Worm (Caenorhabditis elegans) whole organism, L1 larva: ENCODE data around the gene dec-7.
A peak's percentile ranks its signal among the peaks of the same experiment; 100 is the strongest.

ENCODE experiments used
- C16A3.4 ChIP-seq: fragments of 150-350 bp; optimal IDR thresholded peaks from 2 replicates; lab custom pipeline; 2014; ENCODE audit warnings: missing biosample characterization, missing genetic modification characterization
- C34B4.2 ChIP-seq: sonication (generic microtip); optimal IDR thresholded peaks from 2 replicates; lab custom pipeline; 2017; ENCODE audit warnings: mild to moderate bottlenecking, missing genetic modification characterization, missing compliant biosample characterization
- F16B12.6 ChIP-seq: fragments of 150-350 bp; optimal IDR thresholded peaks from 2 replicates; lab custom pipeline; 2014; ENCODE audit warnings: missing biosample characterization, missing genetic modification characterization
- blmp-1 ChIP-seq: fragments of 150-350 bp; optimal IDR thresholded peaks from 2 replicates; lab custom pipeline; 2014; ENCODE audit warnings: missing biosample characterization, missing genetic modification characterization
- ceh-82 ChIP-seq, 3 experiments: fragments of 150-350 bp in 1 of 3; sonication (generic microtip) in 2 of 3; optimal IDR thresholded peaks; 2 replicates each; lab custom pipeline; 2014 to 2017; ENCODE audit warnings: missing biosample characterization in 3 of 3, missing genetic modification characterization in 3 of 3
- ceh-90 ChIP-seq: sonication (generic microtip); optimal IDR thresholded peaks from 2 replicates; lab custom pipeline; 2016; ENCODE audit warnings: missing genetic modification characterization, missing compliant biosample characterization
- ces-1 ChIP-seq: fragments of 150-350 bp; optimal IDR thresholded peaks from 2 replicates; lab custom pipeline; 2014; ENCODE audit warnings: missing biosample characterization, missing genetic modification reagents, missing genetic modification characterization
- dpl-1 ChIP-seq, 3 experiments: fragments of 150-350 bp in 2 of 3; sonication (generic microtip) in 1 of 3; optimal IDR thresholded peaks; 2 replicates each; lab custom pipeline; 2014 to 2017; ENCODE audit warnings: missing biosample characterization in 3 of 3, missing genetic modification characterization in 3 of 3, missing genetic modification reagents in 3 of 3
- dsc-1 ChIP-seq: sonication (generic microtip); optimal IDR thresholded peaks from 2 replicates; lab custom pipeline; 2016; ENCODE audit warnings: mild to moderate bottlenecking, missing genetic modification characterization, missing compliant biosample characterization
- efl-1 ChIP-seq, 4 experiments: fragments of 150-350 bp; optimal IDR thresholded peaks in 3 of 4; peaks in 1 of 4; 1 replicate in 1 of 4; 2 replicates in 3 of 4; lab custom pipeline; 2014; ENCODE audit warnings: missing biosample characterization in 2 of 4, missing genetic modification characterization in 2 of 4, missing genetic modification reagents in 2 of 4
- elt-2 ChIP-seq: sonication (generic microtip); optimal IDR thresholded peaks from 2 replicates; lab custom pipeline; 2016; ENCODE audit warnings: missing genetic modification characterization, mild to moderate bottlenecking, inconsistent platforms, missing compliant biosample characterization, missing genetic modification reagents
- elt-3 ChIP-seq, 6 experiments: fragments of 150-350 bp in 1 of 6; sonication (generic microtip); optimal IDR thresholded peaks; 2 replicates each; lab custom pipeline; 2017 to 2018; ENCODE audit warnings: missing biosample characterization in 6 of 6, missing genetic modification characterization in 6 of 6, inconsistent platforms in 1 of 6
- fkh-10 ChIP-seq: sonication (generic microtip); optimal IDR thresholded peaks from 2 replicates; lab custom pipeline; 2017; ENCODE audit warnings: missing biosample characterization, missing genetic modification reagents, missing genetic modification characterization
- fkh-4 ChIP-seq: sonication (generic microtip); optimal IDR thresholded peaks from 2 replicates; lab custom pipeline; 2016; ENCODE audit warnings: missing compliant biosample characterization, missing genetic modification characterization, borderline replicate concordance
- fos-1 ChIP-seq: fragments of 150-350 bp; optimal IDR thresholded peaks from 2 replicates; lab custom pipeline; 2014; ENCODE audit warnings: missing biosample characterization, missing genetic modification characterization
- grh-1 ChIP-seq: fragments of 200-800 bp; sonication (Bioruptor generic); IDR thresholded peaks from 2 replicates; pipeline ENCODE4 v1.3.6; 2022; ENCODE audit warnings: missing genetic modification reagents, missing genetic modification characterization, missing compliant biosample characterization
- hlh-17 ChIP-seq: fragments of 200-800 bp; sonication (Bioruptor generic); optimal IDR thresholded peaks from 2 replicates; lab custom pipeline; 2018; ENCODE audit warnings: missing genetic modification characterization, mild to moderate bottlenecking, missing compliant biosample characterization, moderate library complexity, borderline replicate concordance
- hpl-2 ChIP-seq: fragments of 150-350 bp; optimal IDR thresholded peaks from 2 replicates; lab custom pipeline; 2014; ENCODE audit warnings: missing biosample characterization, missing genetic modification reagents, missing genetic modification characterization
- isw-1 ChIP-seq: fragments of 200-800 bp; sonication (Bioruptor generic); IDR thresholded peaks from 2 replicates; pipeline ENCODE4 v1.3.6; 2022; ENCODE audit warnings: missing genetic modification characterization, missing compliant biosample characterization
- lin-14 ChIP-seq: fragments of 200-800 bp; sonication (Bioruptor generic); optimal IDR thresholded peaks from 2 replicates; lab custom pipeline; 2018; ENCODE audit warnings: mild to moderate bottlenecking, missing genetic modification characterization, moderate library complexity, missing compliant biosample characterization
- lin-35 ChIP-seq, 2 experiments: fragments of 150-350 bp; optimal IDR thresholded peaks; 2 replicates each; lab custom pipeline; 2014; ENCODE audit warnings: missing biosample characterization in 2 of 2, missing genetic modification characterization in 2 of 2, missing genetic modification reagents in 2 of 2
- mab-9 ChIP-seq: fragments of 200-800 bp; sonication (Bioruptor generic); IDR thresholded peaks from 2 replicates; pipeline ENCODE4 v1.3.6; 2022; ENCODE audit warnings: missing genetic modification reagents, missing genetic modification characterization, missing compliant biosample characterization
- mep-1 ChIP-seq: fragments of 150-350 bp; optimal IDR thresholded peaks from 2 replicates; lab custom pipeline; 2014; ENCODE audit warnings: missing biosample characterization, missing genetic modification characterization
- nhr-11 ChIP-seq: fragments of 150-350 bp; optimal IDR thresholded peaks from 2 replicates; lab custom pipeline; 2014; ENCODE audit warnings: missing biosample characterization, missing genetic modification characterization
- nhr-12 ChIP-seq: sonication (generic microtip); optimal IDR thresholded peaks from 2 replicates; lab custom pipeline; 2017; ENCODE audit warnings: missing biosample characterization, missing genetic modification characterization
- nhr-77 ChIP-seq: fragments of 150-350 bp; optimal IDR thresholded peaks from 2 replicates; lab custom pipeline; 2014; ENCODE audit warnings: missing biosample characterization, missing genetic modification characterization
- nhr-85 ChIP-seq: sonication (generic microtip); peaks from one replicate; lab custom pipeline; 2016; ENCODE audit warnings: missing genetic modification characterization, inconsistent platforms, missing compliant biosample characterization
- nhr-90 ChIP-seq: sonication (generic microtip); optimal IDR thresholded peaks from 2 replicates; lab custom pipeline; 2016; ENCODE audit warnings: mild to moderate bottlenecking, missing genetic modification characterization, missing compliant biosample characterization; ENCODE audit not compliant: poor library complexity
- pag-3 ChIP-seq: sonication (generic microtip); optimal IDR thresholded peaks from 2 replicates; lab custom pipeline; 2017; ENCODE audit warnings: missing genetic modification characterization, mild to moderate bottlenecking, missing compliant biosample characterization, antibody characterized with exemption, borderline replicate concordance; ENCODE audit not compliant: insufficient read depth
- pax-3 ChIP-seq: fragments of 200-800 bp; sonication (Bioruptor generic); optimal IDR thresholded peaks from 2 replicates; lab custom pipeline; 2018; ENCODE audit warnings: mild to moderate bottlenecking, missing genetic modification characterization, moderate library complexity, missing compliant biosample characterization
- pqm-1 ChIP-seq: sonication (generic microtip); optimal IDR thresholded peaks from 3 replicates; lab custom pipeline; 2017; ENCODE audit warnings: missing biosample characterization, missing genetic modification characterization
- rnt-1 ChIP-seq: sonication (generic microtip); optimal IDR thresholded peaks from 2 replicates; lab custom pipeline; 2016; ENCODE audit warnings: mild to moderate bottlenecking, missing genetic modification characterization, moderate library complexity, missing compliant biosample characterization
- skn-1 ChIP-seq: fragments of 150-350 bp; optimal IDR thresholded peaks from 2 replicates; lab custom pipeline; 2014; ENCODE audit warnings: missing biosample characterization, missing genetic modification characterization
- sup-37 ChIP-seq: fragments of 200-800 bp; sonication (Bioruptor generic); optimal IDR thresholded peaks from 2 replicates; lab custom pipeline; 2018; ENCODE audit warnings: mild to moderate bottlenecking, missing genetic modification characterization, missing compliant biosample characterization
- swsn-7 ChIP-seq: sonication (generic microtip); optimal IDR thresholded peaks from 2 replicates; lab custom pipeline; 2016; ENCODE audit warnings: missing genetic modification characterization, missing compliant biosample characterization
- unc-86 ChIP-seq: sonication (generic microtip); optimal IDR thresholded peaks from 2 replicates; lab custom pipeline; 2016; ENCODE audit warnings: missing genetic modification characterization, missing compliant biosample characterization
- vab-15 ChIP-seq: sonication (generic microtip); optimal IDR thresholded peaks from 2 replicates; lab custom pipeline; 2017; ENCODE audit warnings: missing genotype, mild to moderate bottlenecking, missing genetic modification characterization, missing compliant biosample characterization
- xbp-1 ChIP-seq: sonication (generic microtip); optimal IDR thresholded peaks from 2 replicates; lab custom pipeline; 2016; ENCODE audit warnings: missing genetic modification characterization, missing compliant biosample characterization
- zag-1 ChIP-seq: fragments of 150-350 bp; optimal IDR thresholded peaks from 2 replicates; lab custom pipeline; 2014; ENCODE audit warnings: missing biosample characterization, missing genetic modification characterization
- ztf-4 ChIP-seq: fragments of 150-350 bp; optimal IDR thresholded peaks from 2 replicates; lab custom pipeline; 2014; ENCODE audit warnings: missing biosample characterization, missing genetic modification characterization

Gene dec-7

ce11 chrIII:9910608-9911479 is 21.4 kb upstream of the dec-7 start, which contains the start of the genes cyld-1 and F40F12.9:
TSS of gene cyld-1 (minus strand) at chrIII:9910658.
TSS of gene F40F12.9 (plus strand) at chrIII:9911328.
- no peak for TF ChIP-seq mab-9
- peak; percentile 28 for TF ChIP-seq lin-14
- peak in 1 of 2 experiments; percentile 20 for TF ChIP-seq lin-35 (GFP tag; optimal IDR thresholded peaks at IDR 0.05; lab: Kevin White, UChicago)

ce11 chrIII:9912501-9912900 is 19.7 kb upstream of the dec-7 start:
- TF ChIP-seq C16A3.4 (tag; lab: Kevin White, UChicago) (no peak), pqm-1 (tag; lab: Kevin White, UChicago) (no peak), dpl-1 (GFP tag; optimal IDR thresholded peaks at IDR 0.05; lab: Kevin White, UChicago) (peak; percentile 49 to 69 (median 64)), ceh-90 (tag; lab: Kevin White, UChicago) (no peak), skn-1 (tag; lab: Kevin White, UChicago) (peak; percentile 77), ztf-4 (tag; lab: Kevin White, UChicago) (no peak), zag-1 (tag; lab: Kevin White, UChicago) (no peak), efl-1 (optimal IDR thresholded peaks at IDR 0.05; lab: Kevin White, UChicago) (peak in 1 of 2 experiments; percentile 42), efl-1 (GFP tag; optimal IDR thresholded peaks at IDR 0.05 in 1 of 2; lab: Kevin White, UChicago) (peak; percentile 68 to 96), lin-14 (no peak), mep-1 (tag; lab: Kevin White, UChicago) (no peak), elt-3 (tag; optimal IDR thresholded peaks at IDR 0.05; lab: Kevin White, UChicago) (no peak), fkh-10 (GFP tag; lab: Kevin White, UChicago) (no peak), sup-37 (GFP tag; lab: Kevin White, UChicago) (no peak), fos-1 (tag; lab: Kevin White, UChicago) (no peak), F16B12.6 (no peak), hlh-17 (GFP tag; lab: Kevin White, UChicago) (no peak), lin-35 (GFP tag; optimal IDR thresholded peaks at IDR 0.05; lab: Kevin White, UChicago) (peak; percentile 43 to 76), blmp-1 (no peak), swsn-7 (tag; lab: Kevin White, UChicago) (no peak), nhr-11 (tag; lab: Kevin White, UChicago) (no peak), nhr-85 (no peak), rnt-1 (tag; lab: Kevin White, UChicago) (no peak), pax-3 (tag; lab: Kevin White, UChicago) (no peak), pag-3 (tag; lab: Kevin White, UChicago) (no peak), nhr-12 (no peak), fkh-4 (tag; lab: Kevin White, UChicago) (no peak), ceh-82 (tag; optimal IDR thresholded peaks at IDR 0.05; lab: Kevin White, UChicago) (peak in 1 of 3 experiments; percentile 3), unc-86 (tag; lab: Kevin White, UChicago) (no peak), grh-1 (GFP tag; lab: Robert Waterston, UW) (no peak), vab-15 (no peak), xbp-1 (tag; lab: Kevin White, UChicago) (no peak), elt-2 (no peak), ces-1 (GFP tag; lab: Kevin White, UChicago) (no peak), C34B4.2 (no peak), isw-1 (GFP tag; lab: Robert Waterston, UW) (no peak), hpl-2 (GFP tag; lab: Kevin White, UChicago) (no peak), dsc-1 (no peak), nhr-77 (no peak), mab-9 (no peak), nhr-90 (tag; lab: Kevin White, UChicago) (no peak)
